Worm (Caenorhabditis elegans) whole organism, L2 larva: ENCODE data around the gene irld-26.

Experiments
- R02D3.7 ChIP-seq: fragments of 150-350 bp; optimal IDR thresholded peaks from 2 replicates; lab custom pipeline; 2014; ENCODE audit warnings: missing biosample characterization, missing genetic modification characterization
- aly-2 ChIP-seq: fragments of 150-350 bp; optimal IDR thresholded peaks from 2 replicates; lab custom pipeline; 2014; ENCODE audit warnings: missing biosample characterization, missing genetic modification characterization
- ama-1 ChIP-seq: fragments of 150-350 bp; optimal IDR thresholded peaks from 2 replicates; lab custom pipeline; 2018; ENCODE audit warnings: inconsistent platforms
- blmp-1 ChIP-seq: sonication (generic microtip); optimal IDR thresholded peaks from 2 replicates; lab custom pipeline; 2017; ENCODE audit warnings: missing genetic modification characterization, mild to moderate bottlenecking, missing compliant biosample characterization, antibody characterized with exemption, moderate library complexity; ENCODE audit not compliant: insufficient read depth
- crh-2 ChIP-seq: sonication (generic microtip); optimal IDR thresholded peaks from 2 replicates; lab custom pipeline; 2017; ENCODE audit warnings: missing biosample characterization, missing genetic modification characterization
- dmd-4 ChIP-seq: sonication (generic microtip); optimal IDR thresholded peaks from 2 replicates; lab custom pipeline; 2017; ENCODE audit warnings: missing biosample characterization, missing genetic modification characterization
- elt-1 ChIP-seq: fragments of 150-350 bp; optimal IDR thresholded peaks from 2 replicates; lab custom pipeline; 2014; ENCODE audit warnings: missing biosample characterization, missing genetic modification characterization
- elt-3 ChIP-seq: sonication (generic microtip); optimal IDR thresholded peaks from 2 replicates; lab custom pipeline; 2017; ENCODE audit warnings: missing biosample characterization, missing genetic modification characterization
- fos-1 ChIP-seq: fragments of 150-350 bp; optimal IDR thresholded peaks from 2 replicates; lab custom pipeline; 2014; ENCODE audit warnings: missing biosample characterization, missing genetic modification characterization
- gmeb-1 ChIP-seq: fragments of 150-350 bp; optimal IDR thresholded peaks from 2 replicates; lab custom pipeline; 2014; ENCODE audit warnings: missing biosample characterization, missing genetic modification characterization
- lin-13 ChIP-seq: fragments of 150-350 bp; optimal IDR thresholded peaks from 2 replicates; lab custom pipeline; 2014; ENCODE audit warnings: missing biosample characterization, missing genetic modification reagents, missing genetic modification characterization
- lin-39 ChIP-seq: fragments of 150-350 bp; optimal IDR thresholded peaks from 2 replicates; lab custom pipeline; 2014; ENCODE audit warnings: missing biosample characterization, missing genetic modification reagents, missing genetic modification characterization
- lsy-2 ChIP-seq, 2 experiments: fragments of 150-350 bp in 1 of 2; sonication (generic microtip) in 1 of 2; optimal IDR thresholded peaks; 2 replicates each; lab custom pipeline; 2014 to 2017; ENCODE audit warnings: missing biosample characterization in 2 of 2, missing genetic modification characterization in 2 of 2
- mbf-1 ChIP-seq: sonication (generic microtip); optimal IDR thresholded peaks from 2 replicates; lab custom pipeline; 2017; ENCODE audit warnings: missing biosample characterization, missing genetic modification characterization
- nhr-10 ChIP-seq: sonication (generic microtip); optimal IDR thresholded peaks from 2 replicates; lab custom pipeline; 2017; ENCODE audit warnings: missing biosample characterization, missing genetic modification characterization
- nhr-12 ChIP-seq: fragments of 150-350 bp; optimal IDR thresholded peaks from 2 replicates; lab custom pipeline; 2014; ENCODE audit warnings: missing biosample characterization, missing genetic modification characterization
- nhr-129 ChIP-seq: fragments of 150-350 bp; optimal IDR thresholded peaks from 2 replicates; lab custom pipeline; 2014; ENCODE audit warnings: missing biosample characterization, missing genetic modification characterization
- nhr-21 ChIP-seq: fragments of 150-350 bp; optimal IDR thresholded peaks from 2 replicates; lab custom pipeline; 2014; ENCODE audit warnings: missing biosample characterization, missing genetic modification characterization
- nhr-23 ChIP-seq: fragments of 150-350 bp; optimal IDR thresholded peaks from 2 replicates; lab custom pipeline; 2014; ENCODE audit warnings: missing biosample characterization, missing genetic modification reagents, missing genetic modification characterization
- nhr-25 ChIP-seq: fragments of 150-350 bp; sonication (generic microtip); optimal IDR thresholded peaks from 3 replicates; lab custom pipeline; 2014; ENCODE audit warnings: missing biosample characterization, missing genetic modification characterization
- nhr-6 ChIP-seq: fragments of 150-350 bp; optimal IDR thresholded peaks from 2 replicates; lab custom pipeline; 2014; ENCODE audit warnings: missing biosample characterization, missing genetic modification characterization
- nhr-77 ChIP-seq: fragments of 150-350 bp; optimal IDR thresholded peaks from 2 replicates; lab custom pipeline; 2014; ENCODE audit warnings: missing biosample characterization, missing genetic modification characterization
- peb-1 ChIP-seq: fragments of 150-350 bp; optimal IDR thresholded peaks from 2 replicates; lab custom pipeline; 2014; ENCODE audit warnings: missing biosample characterization, missing genetic modification characterization
- sem-4 ChIP-seq: fragments of 150-350 bp; optimal IDR thresholded peaks from 2 replicates; lab custom pipeline; 2014; ENCODE audit warnings: missing biosample characterization, missing genetic modification reagents, missing genetic modification characterization
- sma-9 ChIP-seq, 2 experiments: fragments of 150-350 bp in 1 of 2; sonication (generic microtip) in 1 of 2; optimal IDR thresholded peaks; 2 replicates each; lab custom pipeline; 2014 to 2016; ENCODE audit warnings: missing genetic modification characterization in 2 of 2, mild to moderate bottlenecking in 1 of 2, missing biosample characterization in 1 of 2, missing compliant biosample characterization in 1 of 2, missing genetic modification reagents in 1 of 2, moderate library complexity in 1 of 2
- snpc-4 ChIP-seq: fragments of 150-350 bp; optimal IDR thresholded peaks from 2 replicates; lab custom pipeline; 2014; ENCODE audit warnings: missing biosample characterization, missing genetic modification characterization
- unc-39 ChIP-seq: fragments of 150-350 bp; optimal IDR thresholded peaks from 2 replicates; lab custom pipeline; 2014; ENCODE audit warnings: missing biosample characterization, missing genetic modification characterization
- unc-55 ChIP-seq: fragments of 150-350 bp; sonication (generic microtip); optimal IDR thresholded peaks from 3 replicates; lab custom pipeline; 2014; ENCODE audit warnings: missing biosample characterization, missing genetic modification reagents, missing genetic modification characterization
- ztf-1 ChIP-seq: fragments of 200-800 bp; sonication (Bioruptor generic); conservative IDR thresholded peaks from 2 replicates; pipeline ENCODE4 v1.3.6; 2022; ENCODE audit warnings: missing genetic modification characterization, missing compliant biosample characterization
- ztf-11 ChIP-seq: sonication (generic microtip); optimal IDR thresholded peaks from 2 replicates; lab custom pipeline; 2017; ENCODE audit warnings: missing biosample characterization, missing genetic modification characterization
- ztf-4 ChIP-seq: fragments of 150-350 bp; optimal IDR thresholded peaks from 2 replicates; lab custom pipeline; 2014; ENCODE audit warnings: missing biosample characterization, missing genetic modification characterization

irld-26 gene

DNA sequence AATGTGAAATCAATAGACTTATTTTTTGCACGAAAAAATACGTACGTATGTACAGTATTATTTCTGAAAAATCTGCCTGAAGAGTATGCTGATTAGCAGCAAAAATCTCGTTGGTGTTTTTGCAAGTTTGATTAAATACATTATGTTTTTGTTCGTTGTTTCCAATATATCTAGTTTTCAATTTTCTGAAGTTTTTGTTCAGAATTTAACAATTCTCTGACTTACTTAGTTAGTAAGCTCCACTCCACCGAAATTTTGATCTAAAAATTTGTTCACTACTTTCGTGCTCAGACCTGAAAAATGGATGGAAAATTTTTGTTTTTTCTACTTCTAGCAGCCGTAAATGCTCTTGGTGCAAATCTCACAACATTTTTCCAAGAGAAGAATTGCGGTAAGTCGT lies at the start of gene irld-26:
Gene irld-26 (plus strand): TSS at position 301 of the 400 bp plus-strand sequence.
- TF ChIP-seq nhr-25 (no peak), unc-55 (GFP tag; lab: Kevin White, UChicago) (no peak), gmeb-1 (tag; lab: Kevin White, UChicago) (no peak), peb-1 (tag; lab: Kevin White, UChicago) (no peak), lsy-2 (tag; optimal IDR thresholded peaks at IDR 0.05; lab: Kevin White, UChicago) (no peak), unc-39 (tag; lab: Kevin White, UChicago) (no peak), blmp-1 (tag; lab: Kevin White, UChicago) (no peak), lin-39 (no peak), crh-2 (tag; lab: Kevin White, UChicago) (no peak), mbf-1 (tag; lab: Kevin White, UChicago) (no peak), sma-9 (GFP tag; optimal IDR thresholded peaks at IDR 0.05; lab: Kevin White, UChicago) (no peak), sma-9 (tag; optimal IDR thresholded peaks at IDR 0.05; lab: Kevin White, UChicago) (no peak), nhr-6 (no peak)

DNA sequence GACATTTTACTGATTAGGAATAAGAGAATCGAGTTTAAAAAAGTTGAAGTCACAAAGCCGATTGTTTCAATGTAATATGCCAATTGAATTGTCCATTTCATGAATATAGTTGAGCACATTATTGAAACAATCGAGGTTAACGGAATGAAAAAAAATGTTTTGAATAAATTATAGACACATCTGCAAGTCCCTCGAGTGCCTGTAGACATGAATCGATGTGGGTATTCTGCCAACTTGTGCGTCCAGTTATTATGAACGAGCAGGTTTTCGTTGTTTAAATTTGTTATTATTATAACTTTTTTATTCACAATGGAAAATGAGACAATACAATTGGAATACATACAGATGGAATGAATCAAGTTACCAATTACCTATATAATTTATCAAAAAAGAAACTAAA lies 46.6 kb upstream of the irld-26 start, which contains the start of gene str-99:
Gene str-99 (minus strand): TSS at position 101 of the 400 bp plus-strand sequence.
- TF ChIP-seq ama-1 (lab: Kevin White, UChicago): no peak
- no peak for TF ChIP-seq nhr-25
- TF ChIP-seq nhr-10: no peak
- TF ChIP-seq unc-39 (tag; lab: Kevin White, UChicago): no peak
- TF ChIP-seq dmd-4 (tag; lab: Kevin White, UChicago): no peak
- TF ChIP-seq ztf-1 (GFP tag; lab: Robert Waterston, UW): no peak

DNA sequence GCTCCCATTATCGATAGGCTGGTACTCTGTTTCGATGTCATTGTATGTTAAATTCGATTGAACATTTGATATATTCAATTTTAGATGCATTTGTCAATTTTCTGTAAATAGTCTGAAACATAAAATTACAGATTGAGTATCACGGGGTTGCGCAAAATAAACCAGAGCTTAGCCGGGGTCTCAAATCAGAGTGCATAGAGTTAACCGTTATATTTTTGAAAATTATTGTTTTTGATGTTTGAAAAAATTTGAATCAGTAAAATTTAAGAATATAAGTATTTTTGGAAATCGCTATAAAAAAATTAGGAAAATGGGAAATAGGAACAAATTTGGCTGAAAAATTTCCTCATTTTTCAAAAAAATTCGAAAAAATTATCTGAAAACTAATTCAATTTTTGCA lies 45.4 kb upstream of the irld-26 start, which contains the start of gene F10A3.17:
Gene F10A3.17 (minus strand): TSS at position 101 of the 400 bp plus-strand sequence.
- TF ChIP-seq snpc-4 (tag; lab: Kevin White, UChicago) (no peak), fos-1 (no peak), lin-13 (GFP tag; lab: Kevin White, UChicago) (no peak), gmeb-1 (tag; lab: Kevin White, UChicago) (no peak), sem-4 (tag; lab: Kevin White, UChicago) (no peak), nhr-21 (tag; lab: Kevin White, UChicago) (no peak), peb-1 (tag; lab: Kevin White, UChicago) (no peak), ztf-4 (tag; lab: Kevin White, UChicago) (no peak), ama-1 (lab: Kevin White, UChicago) (no peak), nhr-10 (no peak), R02D3.7 (tag; lab: Kevin White, UChicago) (no peak), aly-2 (tag; lab: Kevin White, UChicago) (no peak), elt-3 (tag; lab: Kevin White, UChicago) (no peak), ztf-11 (tag; lab: Kevin White, UChicago) (no peak), ztf-1 (GFP tag; lab: Robert Waterston, UW) (no peak), nhr-12 (tag; lab: Kevin White, UChicago) (no peak)
- TF ChIP-seq, all 48 proteins: peak for 0

DNA sequence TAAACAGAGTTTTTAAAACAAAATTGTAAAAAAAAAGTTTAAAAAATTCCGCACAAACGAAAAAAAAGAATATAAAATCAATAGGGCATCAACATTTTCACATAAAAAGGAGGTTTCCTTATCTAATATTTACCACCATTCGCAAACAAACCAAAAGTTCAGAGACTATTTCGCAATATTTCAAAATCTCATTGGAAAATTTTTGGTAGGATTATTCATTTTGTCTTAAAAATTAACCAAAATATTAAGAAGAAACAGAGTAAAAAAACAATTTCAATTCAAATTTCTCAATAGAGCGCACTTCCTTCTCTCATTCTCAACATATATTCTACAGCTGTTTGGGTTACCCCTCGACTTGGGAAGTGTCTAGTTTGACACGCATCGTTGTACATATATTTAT lies 44.9 kb upstream of the irld-26 start:
- peak; percentile 83 for TF ChIP-seq nhr-129
- TF ChIP-seq unc-55 (GFP tag; lab: Kevin White, UChicago): peak; percentile 56
- TF ChIP-seq sem-4 (tag; lab: Kevin White, UChicago): no peak
- no peak for TF ChIP-seq peb-1 (tag; lab: Kevin White, UChicago)
- TF ChIP-seq fos-1: peak; percentile 62
- TF ChIP-seq, all 48 proteins: peak for 3

DNA sequence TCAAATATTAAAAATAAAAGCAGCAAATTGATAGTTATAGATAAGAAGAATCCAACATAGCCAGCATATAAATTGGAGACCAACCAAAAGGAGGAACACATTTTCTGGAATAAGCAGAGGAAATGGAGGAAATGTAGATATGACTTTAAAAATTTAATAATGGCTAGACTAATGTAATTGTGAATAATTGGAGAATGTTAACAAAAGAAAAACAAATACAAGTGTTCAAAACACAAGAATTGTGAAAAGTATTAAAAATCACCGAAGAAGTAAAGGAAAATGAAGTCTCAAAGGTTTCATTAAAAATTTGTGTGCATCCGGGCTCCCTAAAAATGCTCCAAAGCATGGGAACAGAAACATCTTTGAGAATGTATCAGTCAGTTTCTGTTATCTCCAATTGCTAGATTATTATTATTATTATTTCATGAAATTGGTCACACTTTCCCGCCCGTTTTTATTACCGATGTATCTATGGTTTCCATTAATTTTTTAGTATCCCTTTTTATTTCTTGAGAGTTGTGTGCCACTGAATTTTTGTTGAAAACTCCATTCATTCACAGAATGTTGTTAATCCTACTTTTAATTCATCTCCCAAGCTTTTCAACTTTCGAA lies 42.8 kb upstream of the irld-26 start, which contains the start of the genes str-109 and F10A3.11:
Gene str-109 (minus strand): TSS at position 101 of the 612 bp plus-strand sequence.
Gene F10A3.11 (plus strand): TSS at position 562 of the 612 bp plus-strand sequence.
- no peak for TF ChIP-seq ztf-1 (GFP tag; lab: Robert Waterston, UW)
- TF ChIP-seq elt-1: no peak
- no peak for TF ChIP-seq dmd-4 (tag; lab: Kevin White, UChicago)
- TF ChIP-seq nhr-23: no peak
- no peak for TF ChIP-seq sma-9 (GFP tag; optimal IDR thresholded peaks at IDR 0.05; lab: Kevin White, UChicago)
- no peak for TF ChIP-seq sma-9 (tag; optimal IDR thresholded peaks at IDR 0.05; lab: Kevin White, UChicago)
- TF ChIP-seq peb-1 (tag; lab: Kevin White, UChicago): no peak
- no peak for TF ChIP-seq nhr-77 (tag; lab: Kevin White, UChicago)
- no peak for TF ChIP-seq unc-55 (GFP tag; lab: Kevin White, UChicago)
